Worm (Caenorhabditis elegans): ENCODE results near the gene col-141.

Gene col-141

DNA sequence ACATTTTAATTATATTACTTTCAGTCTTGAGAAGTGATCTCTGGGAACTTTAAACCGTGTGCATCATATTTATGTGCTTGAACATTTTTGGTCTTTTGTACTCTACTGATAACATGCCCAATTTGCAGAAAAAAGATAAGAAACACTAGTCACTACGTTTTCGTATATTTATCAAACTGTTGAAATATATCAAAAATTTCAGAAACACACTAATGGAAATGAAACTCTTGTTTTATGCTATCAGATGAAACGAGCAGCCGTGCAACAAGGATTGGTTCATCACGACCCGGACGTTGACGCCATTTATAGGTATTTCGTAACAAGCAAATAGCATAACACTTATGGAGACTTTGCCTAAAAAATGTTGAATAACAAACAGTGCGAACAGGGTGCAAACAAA lies 6.1 kb upstream of the col-141 start:
- TF ChIP-seq cebp-1 (GFP tag; IDR thresholded peaks at IDR 0.05) (peak; percentile 82), cebp-1 (tag; optimal IDR thresholded peaks at IDR 0.05) (no peak), ets-4 (GFP tag; optimal IDR thresholded peaks at IDR 0.05) (peak; percentile 67), ztf-26 (tag; optimal IDR thresholded peaks at IDR 0.05) (no peak), nhr-80 (tag; optimal IDR thresholded peaks at IDR 0.05) (peak; percentile 93)

- TF ChIP-seq K11D2.4 (GFP tag; IDR thresholded peaks at IDR 0.05), result no peak
- no peak for TF ChIP-seq chd-7 (tag; optimal IDR thresholded peaks at IDR 0.05)
- no peak for TF ChIP-seq F37B4.10 (GFP tag; IDR thresholded peaks at IDR 0.05)
- no peak for TF ChIP-seq ztf-3 (GFP tag; optimal IDR thresholded peaks at IDR 0.05)
- TF ChIP-seq tbp1 (GFP tag; optimal IDR thresholded peaks at IDR 0.05), result no peak
- no peak for TF ChIP-seq hmg-1.2 (GFP tag; IDR thresholded peaks at IDR 0.05)
- no peak for TF ChIP-seq let-607 (tag; optimal IDR thresholded peaks at IDR 0.05)
These were observed 718 bp upstream of the col-141 start, which contains the start of gene dmsr-15 for ce11 chrV:6828786-6829185. dmsr-15 (minus strand) TSS chrV:6828886.

- TF ChIP-seq F37B4.10 (GFP tag; IDR thresholded peaks at IDR 0.05) (0 out of 2 replicates have a peak, but pooled peaks have one; percentile 47), him-1 (tag; optimal IDR thresholded peaks at IDR 0.05) (no peak), egrh-3 (GFP tag; IDR thresholded peaks at IDR 0.05) (peak; percentile 94), egl-18 (GFP tag; IDR thresholded peaks at IDR 0.05) (0 out of 2 replicates have a peak, but pooled peaks have one; percentile 22)
These were observed 571 bp downstream of the col-141 start for ce11 chrV:6830075-6830474.

- TF ChIP-seq K11D2.4 (GFP tag; IDR thresholded peaks at IDR 0.05), result no peak
- no peak for TF ChIP-seq mcd-1 (GFP tag; IDR thresholded peaks at IDR 0.05)
- no peak for TF ChIP-seq lin-35 (GFP tag; optimal IDR thresholded peaks at IDR 0.05)
- TF ChIP-seq nhr-80 (tag; optimal IDR thresholded peaks at IDR 0.05), result no peak
- no peak for TF ChIP-seq hsf-1 (GFP tag; IDR thresholded peaks at IDR 0.05)
- no peak for TF ChIP-seq zfh-2 (GFP tag; conservative IDR thresholded peaks at IDR 0.05)
- TF ChIP-seq ets-4 (GFP tag; optimal IDR thresholded peaks at IDR 0.05), result no peak
- no peak for TF ChIP-seq attf-6 (GFP tag; IDR thresholded peaks at IDR 0.05)
- no peak for TF ChIP-seq aptf-3 (GFP tag; IDR thresholded peaks at IDR 0.05)
- no peak for TF ChIP-seq Y79H2A.3 (GFP tag; conservative IDR thresholded peaks at IDR 0.05)
- no peak for TF ChIP-seq ztf-18 (tag; optimal IDR thresholded peaks at IDR 0.05)
- no peak for TF ChIP-seq lag-1 (GFP tag; IDR thresholded peaks at IDR 0.05)
- TF ChIP-seq ztf-28 (GFP tag; IDR thresholded peaks at IDR 0.05), result no peak
- no peak for TF ChIP-seq F57C9.4 (tag; optimal IDR thresholded peaks at IDR 0.05)
- TF ChIP-seq ztf-3 (GFP tag; optimal IDR thresholded peaks at IDR 0.05), result no peak
- TF ChIP-seq B0336.3 (GFP tag; IDR thresholded peaks at IDR 0.05), result no peak
- no peak for TF ChIP-seq akir-1 (GFP tag; optimal IDR thresholded peaks at IDR 0.05)
- TF ChIP-seq mel-28 (tag; optimal IDR thresholded peaks at IDR 0.05; ENCODE audit: borderline replicate concordance), result no peak
- no peak for TF ChIP-seq tlf-1 (GFP tag; optimal IDR thresholded peaks at IDR 0.05)
- no peak for TF ChIP-seq bed-1 (GFP tag; IDR thresholded peaks at IDR 0.05)
These were observed 1.3 kb downstream of the col-141 start, which contains the start of gene col-142 for ce11 chrV:6830755-6831227. col-142 (plus strand) TSS chrV:6831177.

- TF ChIP-seq aptf-3 (GFP tag; IDR thresholded peaks at IDR 0.05) (no peak), egrh-3 (GFP tag; IDR thresholded peaks at IDR 0.05) (peak; percentile 90), lir-1 (GFP tag; conservative IDR thresholded peaks at IDR 0.05) (no peak), B0035.1 (tag; optimal IDR thresholded peaks at IDR 0.05) (no peak), ceh-27 (GFP tag; optimal IDR thresholded peaks at IDR 0.05) (no peak), zfh-2 (GFP tag; conservative IDR thresholded peaks at IDR 0.05) (peak; percentile 77)
These were observed 2.0 kb downstream of the col-141 start for ce11 chrV:6831539-6831938.
